Worm (Caenorhabditis elegans) whole organism, L1 larva: ENCODE data around the gene fbxb-75.

Experiments
- ceh-82 ChIP-seq, 3 experiments: fragments of 150-350 bp in 1 of 3; sonication (generic microtip) in 2 of 3; optimal IDR thresholded peaks; 2 replicates each; lab custom pipeline; 2014 to 2017; ENCODE audit warnings: missing biosample characterization in 3 of 3, missing genetic modification characterization in 3 of 3
- ets-5 ChIP-seq: fragments of 200-800 bp; sonication (Bioruptor generic); IDR thresholded peaks from 2 replicates; pipeline ENCODE4 v1.3.6; 2022; ENCODE audit warnings: missing genetic modification characterization, missing compliant biosample characterization
- pqm-1 ChIP-seq: sonication (generic microtip); optimal IDR thresholded peaks from 3 replicates; lab custom pipeline; 2017; ENCODE audit warnings: missing biosample characterization, missing genetic modification characterization
- sox-4 ChIP-seq: sonication (generic microtip); optimal IDR thresholded peaks from 2 replicates; lab custom pipeline; 2016; ENCODE audit warnings: missing genetic modification characterization, missing compliant biosample characterization

- TF ChIP-seq ets-5: no peak
- TF ChIP-seq ceh-82 (tag; optimal IDR thresholded peaks at IDR 0.05; lab: Kevin White, UChicago): no peak
- no peak for TF ChIP-seq pqm-1 (tag; lab: Kevin White, UChicago)
- TF ChIP-seq sox-4 (tag; lab: Kevin White, UChicago): no peak
These were observed 10.6 kb upstream of the fbxb-75 start, which contains the start of gene R08C7.1 for ce11 chrIV:4451576-4451975.
